Fruit fly (Drosophila melanogaster) whole organism, prepupa: Measurements from ENCODE around the gene Or92a.

Experiments
- Blimp-1 ChIP-seq: fragments of 200-800 bp; sonication (Bioruptor generic); optimal IDR thresholded peaks from 3 replicates; lab custom pipeline; 2017; ENCODE audit warnings: missing biosample characterization, missing genetic modification characterization, mild to moderate bottlenecking, moderate library complexity, missing genetic modification reagents
- CG10669 ChIP-seq: fragments of 200-800 bp; sonication (Bioruptor generic); optimal IDR thresholded peaks from 3 replicates; lab custom pipeline; 2018; ENCODE audit warnings: missing biosample characterization, mild to moderate bottlenecking, missing genetic modification characterization, moderate library complexity
- CG11762 ChIP-seq: fragments of 200-800 bp; sonication (Bioruptor generic); optimal IDR thresholded peaks from 3 replicates; lab custom pipeline; 2016; ENCODE audit warnings: missing biosample characterization, missing genetic modification characterization; ENCODE audit not compliant: insufficient read depth
- CG15336 ChIP-seq: fragments of 200-800 bp; sonication (Bioruptor generic); IDR thresholded peaks from 2 replicates; pipeline ENCODE4 v1.3.6; 2022; ENCODE audit warnings: missing biosample characterization, missing genetic modification characterization
- CG1621 ChIP-seq: fragments of 200-800 bp; sonication (Bioruptor generic); optimal IDR thresholded peaks from 3 replicates; lab custom pipeline; 2018; ENCODE audit warnings: missing biosample characterization, mild to moderate bottlenecking, missing genetic modification characterization
- CG16779 ChIP-seq: fragments of 200-800 bp; sonication (Bioruptor generic); optimal IDR thresholded peaks from 3 replicates; lab custom pipeline; 2017; ENCODE audit warnings: missing biosample characterization, mild to moderate bottlenecking, missing genetic modification characterization
- CG31627 ChIP-seq: fragments of 200-800 bp; sonication (Bioruptor generic); optimal IDR thresholded peaks from 3 replicates; lab custom pipeline; 2016; ENCODE audit warnings: missing biosample characterization, missing genetic modification characterization
- CG34406 ChIP-seq: fragments of 200-800 bp; sonication (Bioruptor generic); optimal IDR thresholded peaks from 3 replicates; lab custom pipeline; 2016; ENCODE audit warnings: missing biosample characterization, missing genetic modification characterization
- CG3919 ChIP-seq: fragments of 200-800 bp; sonication (Bioruptor generic); optimal IDR thresholded peaks from 3 replicates; lab custom pipeline; 2016; ENCODE audit warnings: missing biosample characterization, missing genetic modification characterization
- CG6163 ChIP-seq: fragments of 200-800 bp; sonication (Bioruptor generic); IDR thresholded peaks from 3 replicates; pipeline ENCODE4 v1.3.6; 2022; ENCODE audit warnings: missing biosample characterization, missing genetic modification characterization
- CG6276 ChIP-seq: fragments of 200-800 bp; sonication (Bioruptor generic); optimal IDR thresholded peaks from 2 replicates; lab custom pipeline; 2017; ENCODE audit warnings: missing biosample characterization, mild to moderate bottlenecking, missing genetic modification characterization
- CG6792 ChIP-seq: fragments of 200-800 bp; sonication (Bioruptor generic); optimal IDR thresholded peaks from 3 replicates; lab custom pipeline; 2016; ENCODE audit warnings: missing biosample characterization, missing genetic modification characterization
- CG6808 ChIP-seq: fragments of 200-800 bp; sonication (Bioruptor generic); optimal IDR thresholded peaks from 3 replicates; lab custom pipeline; 2017; ENCODE audit warnings: missing biosample characterization, missing genetic modification characterization, mild to moderate bottlenecking, moderate library complexity, missing genetic modification reagents
- CG6854 ChIP-seq: fragments of 200-800 bp; sonication (Bioruptor generic); optimal IDR thresholded peaks from 2 replicates; lab custom pipeline; 2017; ENCODE audit warnings: missing biosample characterization, mild to moderate bottlenecking, missing genetic modification characterization
- CG7368 ChIP-seq: fragments of 200-800 bp; sonication (Bioruptor generic); optimal IDR thresholded peaks from 3 replicates; lab custom pipeline; 2016; ENCODE audit warnings: missing biosample characterization, missing genetic modification characterization
- CG8119 ChIP-seq: fragments of 200-800 bp; sonication (Bioruptor generic); IDR thresholded peaks from 3 replicates; pipeline ENCODE4 v1.3.6; 2022; ENCODE audit warnings: missing biosample characterization, missing genetic modification characterization
- CG9139 ChIP-seq: fragments of 200-800 bp; sonication (Bioruptor generic); optimal IDR thresholded peaks from 3 replicates; lab custom pipeline; 2017; ENCODE audit warnings: missing biosample characterization, mild to moderate bottlenecking, missing genetic modification characterization
- Eip75B ChIP-seq: fragments of 200-800 bp; sonication (Bioruptor generic); optimal IDR thresholded peaks from 3 replicates; lab custom pipeline; 2016; ENCODE audit warnings: missing biosample characterization, missing genetic modification characterization
- Eip78C ChIP-seq: fragments of 200-800 bp; sonication (Bioruptor generic); peaks from one replicate; lab custom pipeline; 2016; ENCODE audit warnings: missing biosample characterization, missing genetic modification characterization
- Ets21C ChIP-seq: fragments of 200-800 bp; sonication (Bioruptor generic); optimal IDR thresholded peaks from 3 replicates; lab custom pipeline; 2016; ENCODE audit warnings: missing biosample characterization, missing genetic modification characterization
- Ets96B ChIP-seq: fragments of 200-800 bp; optimal IDR thresholded peaks from 2 replicates; lab custom pipeline; 2019; ENCODE audit warnings: missing biosample characterization, mild to moderate bottlenecking, missing genetic modification characterization, moderate library complexity
- Gug ChIP-seq: fragments of 200-800 bp; sonication (Bioruptor generic); IDR thresholded peaks from 2 replicates; pipeline ENCODE4 v1.3.6; 2022; ENCODE audit warnings: missing biosample characterization, missing genetic modification characterization
- Hr4 ChIP-seq: fragments of 200-800 bp; sonication (Bioruptor generic); optimal IDR thresholded peaks from 3 replicates; lab custom pipeline; 2016; ENCODE audit warnings: missing biosample characterization, missing genetic modification characterization
- Lpt ChIP-seq: fragments of 200-800 bp; sonication (Bioruptor generic); optimal IDR thresholded peaks from 3 replicates; lab custom pipeline; 2016; ENCODE audit warnings: missing biosample characterization, missing genetic modification characterization
- Met ChIP-seq: fragments of 200-800 bp; sonication (Bioruptor generic); optimal IDR thresholded peaks from 3 replicates; lab custom pipeline; 2016; ENCODE audit warnings: missing biosample characterization, missing genetic modification characterization
- OdsH ChIP-seq: fragments of 200-800 bp; sonication (Bioruptor generic); optimal IDR thresholded peaks from 3 replicates; lab custom pipeline; 2016; ENCODE audit warnings: missing biosample characterization, missing genetic modification characterization
- Smox ChIP-seq: fragments of 200-800 bp; sonication (Bioruptor generic); optimal IDR thresholded peaks from 3 replicates; lab custom pipeline; 2016; ENCODE audit warnings: missing biosample characterization, missing genetic modification characterization
- Sox102F ChIP-seq: fragments of 200-800 bp; sonication (Bioruptor generic); optimal IDR thresholded peaks from 2 replicates; lab custom pipeline; 2016; ENCODE audit warnings: missing biosample characterization, mild to moderate bottlenecking, missing genetic modification characterization
- Sox14 ChIP-seq: fragments of 200-800 bp; sonication (Bioruptor generic); optimal IDR thresholded peaks from 3 replicates; lab custom pipeline; 2016; ENCODE audit warnings: missing biosample characterization, missing genetic modification characterization
- Sox15 ChIP-seq: fragments of 200-800 bp; sonication (Bioruptor generic); optimal IDR thresholded peaks from 3 replicates; lab custom pipeline; 2016; ENCODE audit warnings: missing biosample characterization, missing genetic modification characterization
- achi ChIP-seq: fragments of 200-800 bp; sonication (Bioruptor generic); optimal IDR thresholded peaks from 3 replicates; lab custom pipeline; 2016; ENCODE audit warnings: missing biosample characterization, missing genetic modification characterization
- acj6 ChIP-seq: fragments of 200-800 bp; sonication (Bioruptor generic); optimal IDR thresholded peaks from 3 replicates; lab custom pipeline; 2016; ENCODE audit warnings: missing biosample characterization, missing genetic modification characterization
- dac ChIP-seq: fragments of 200-800 bp; sonication (Bioruptor generic); optimal IDR thresholded peaks from 2 replicates; lab custom pipeline; 2017; ENCODE audit warnings: missing biosample characterization, mild to moderate bottlenecking, missing genetic modification characterization
- dsx ChIP-seq: fragments of 200-800 bp; optimal IDR thresholded peaks from 3 replicates; lab custom pipeline; 2019; ENCODE audit warnings: missing biosample characterization, mild to moderate bottlenecking, missing genetic modification characterization, moderate library complexity; ENCODE audit not compliant: poor library complexity, severe bottlenecking
- eg ChIP-seq: fragments of 200-800 bp; sonication (Bioruptor generic); IDR thresholded peaks from 3 replicates; pipeline ENCODE4 v1.3.6; 2022; ENCODE audit warnings: missing biosample characterization, missing genetic modification characterization
- esn ChIP-seq: fragments of 200-800 bp; sonication (Bioruptor generic); optimal IDR thresholded peaks from 2 replicates; lab custom pipeline; 2016; ENCODE audit warnings: missing biosample characterization, mild to moderate bottlenecking, missing genetic modification characterization, moderate library complexity
- fkh ChIP-seq: fragments of 200-800 bp; sonication (Bioruptor generic); optimal IDR thresholded peaks from 3 replicates; lab custom pipeline; 2017; ENCODE audit warnings: missing biosample characterization, mild to moderate bottlenecking, missing genetic modification characterization, moderate library complexity
- net ChIP-seq: fragments of 200-800 bp; sonication (Bioruptor generic); optimal IDR thresholded peaks from 3 replicates; lab custom pipeline; 2016; ENCODE audit warnings: missing biosample characterization, missing genetic modification characterization
- pdm3 ChIP-seq: fragments of 200-800 bp; sonication (Bioruptor generic); optimal IDR thresholded peaks from 3 replicates; lab custom pipeline; 2016; ENCODE audit warnings: missing biosample characterization, missing genetic modification characterization
- salr ChIP-seq, 2 experiments: fragments of 200-800 bp; sonication (Bioruptor generic); optimal IDR thresholded peaks; 3 replicates each; lab custom pipeline; 2016 to 2018; ENCODE audit warnings: missing biosample characterization in 2 of 2, missing genetic modification characterization in 2 of 2, mild to moderate bottlenecking in 1 of 2
- spab ChIP-seq: fragments of 200-800 bp; sonication (Bioruptor generic); optimal IDR thresholded peaks from 2 replicates; lab custom pipeline; 2017; ENCODE audit warnings: missing biosample characterization, mild to moderate bottlenecking, missing genetic modification characterization, missing genetic modification reagents
- ss ChIP-seq, 2 experiments: fragments of 200-800 bp; sonication (Bioruptor generic); optimal IDR thresholded peaks; 2 replicates in 1 of 2; 3 replicates in 1 of 2; lab custom pipeline; 2017 to 2018; ENCODE audit warnings: mild to moderate bottlenecking in 2 of 2, missing biosample characterization in 2 of 2, missing genetic modification characterization in 2 of 2, moderate library complexity in 1 of 2
- svp ChIP-seq: fragments of 200-800 bp; sonication (Bioruptor generic); peaks from one replicate; lab custom pipeline; 2016; ENCODE audit warnings: missing biosample characterization, missing genetic modification characterization
- topi ChIP-seq: fragments of 200-800 bp; sonication (Bioruptor generic); optimal IDR thresholded peaks from 3 replicates; lab custom pipeline; 2016; ENCODE audit warnings: missing biosample characterization, missing genetic modification characterization
- vri ChIP-seq: fragments of 200-800 bp; sonication (Bioruptor generic); optimal IDR thresholded peaks from 3 replicates; lab custom pipeline; 2016; ENCODE audit warnings: missing biosample characterization, mild to moderate bottlenecking, missing genetic modification characterization

The Or92a gene

dm6 chr3R:20549855-20550603 lies 45.4 kb downstream of the Or92a start (continued):
- TF ChIP-seq net (GFP tag; lab: Kevin White, UChicago) (peak; percentile 79), Sox15 (peak; percentile 86), pdm3 (GFP tag; lab: Kevin White, UChicago) (peak; percentile 84), Eip78C (GFP tag; lab: Kevin White, UChicago) (peak; percentile 94), achi (peak; percentile 91), CG1621 (peak; percentile 81), acj6 (GFP tag; lab: Kevin White, UChicago) (peak; percentile 90), Smox (GFP tag; lab: Kevin White, UChicago) (peak; percentile 76), vri (peak; percentile 74), CG6792 (GFP tag; lab: Kevin White, UChicago) (peak; percentile 83)

dm6 chr3R:20550632-20551486 lies 46.3 kb downstream of the Or92a start:
- peak; percentile 6 for TF ChIP-seq Met
- no peak for TF ChIP-seq Eip75B (GFP tag; lab: Kevin White, UChicago)
- peak; percentile 59 for TF ChIP-seq CG6276
- peak; percentile 48 for TF ChIP-seq Sox102F (GFP tag; lab: Kevin White, UChicago)
- peak; percentile 99 for TF ChIP-seq fkh (GFP tag; lab: Kevin White, UChicago)
- peak; percentile 73 for TF ChIP-seq svp (GFP tag; lab: Kevin White, UChicago)
- peak; percentile 79 for TF ChIP-seq vri
- TF ChIP-seq spab, result peak; percentile 25
- TF ChIP-seq CG16779 (tag; lab: Kevin White, UChicago), result peak; percentile 62
- peak; percentile 28 for TF ChIP-seq Ets96B (tag; lab: Kevin White, UChicago)
- no peak for TF ChIP-seq CG34406 (GFP tag; lab: Kevin White, UChicago)
- peak; percentile 35 for TF ChIP-seq esn (GFP tag; lab: Kevin White, UChicago)
- peak; percentile 43 for TF ChIP-seq CG6808 (GFP tag; lab: Kevin White, UChicago)
- TF ChIP-seq CG3919 (GFP tag; lab: Kevin White, UChicago), result peak; percentile 13
- no peak for TF ChIP-seq pdm3 (GFP tag; lab: Kevin White, UChicago)
- TF ChIP-seq eg (GFP tag; lab: Robert Waterston, UW), result peak; percentile 68
- TF ChIP-seq CG6163 (GFP tag; lab: Robert Waterston, UW), result peak; percentile 45; the same call in 2 of the 3 replicates
- no peak for TF ChIP-seq CG10669
- TF ChIP-seq CG11762, result peak; percentile 24
- peak; percentile 51; the same call in 2 of the 3 replicates for TF ChIP-seq CG8119
- TF ChIP-seq Blimp-1 (GFP tag; lab: Kevin White, UChicago), result no peak
- peak; percentile 38 to 64 for TF ChIP-seq ss (GFP tag; optimal IDR thresholded peaks at IDR 0.05; lab: Kevin White, UChicago)
- peak; percentile 38 for TF ChIP-seq CG6854 (GFP tag; lab: Kevin White, UChicago)
- TF ChIP-seq Ets21C (GFP tag; lab: Kevin White, UChicago), result no peak
- peak; percentile 43 for TF ChIP-seq net (GFP tag; lab: Kevin White, UChicago)
- no peak for TF ChIP-seq Gug
- TF ChIP-seq OdsH, result peak; percentile 10
- TF ChIP-seq dsx (GFP tag; lab: Kevin White, UChicago), result peak; percentile 51
- TF ChIP-seq topi (GFP tag; lab: Kevin White, UChicago), result peak; percentile 39
- peak; percentile 16 for TF ChIP-seq Sox14 (GFP tag; lab: Kevin White, UChicago)
- no peak for TF ChIP-seq salr (GFP tag; optimal IDR thresholded peaks at IDR 0.05; lab: Kevin White, UChicago)
- TF ChIP-seq achi, result peak; percentile 16
- TF ChIP-seq Hr4 (GFP tag; lab: Kevin White, UChicago), result no peak
- TF ChIP-seq CG15336 (GFP tag; lab: Robert Waterston, UW), result peak; percentile 52; the same call in 1 of the 2 replicates
- TF ChIP-seq Lpt (GFP tag; lab: Kevin White, UChicago), result peak; percentile 44
- peak; percentile 21 for TF ChIP-seq CG7368 (GFP tag; lab: Kevin White, UChicago)
- peak; percentile 78 for TF ChIP-seq Eip78C (GFP tag; lab: Kevin White, UChicago)
- no peak for TF ChIP-seq dac (GFP tag; lab: Kevin White, UChicago)
- TF ChIP-seq acj6 (GFP tag; lab: Kevin White, UChicago), result no peak
- TF ChIP-seq CG31627 (GFP tag; lab: Kevin White, UChicago), result no peak
- TF ChIP-seq CG9139 (GFP tag; lab: Kevin White, UChicago), result peak; percentile 67
